Worm (Caenorhabditis elegans) whole organism, L4 larva: ENCODE results near the gene B0244.6.

Experiments used
- F10B5.3 ChIP-seq: sonication (generic microtip); optimal IDR thresholded peaks from 2 replicates; lab custom pipeline; 2016; ENCODE audit warnings: mild to moderate bottlenecking, missing genetic modification characterization, missing compliant biosample characterization
- F44E2.7 ChIP-seq: fragments of 200-800 bp; sonication (Bioruptor generic); IDR thresholded peaks from 2 replicates; pipeline ENCODE4 v2.1.2; 2022; ENCODE audit warnings: missing genetic modification characterization, missing compliant biosample characterization
- T26A8.4 ChIP-seq: fragments of 200-800 bp; sonication (Bioruptor generic); IDR thresholded peaks from 2 replicates; pipeline ENCODE4 v1.3.6; 2022; ENCODE audit warnings: missing genetic modification characterization, missing compliant biosample characterization
- aly-2 ChIP-seq: sonication (generic microtip); optimal IDR thresholded peaks from 2 replicates; lab custom pipeline; 2018; ENCODE audit warnings: missing biosample characterization, missing genetic modification characterization
- ces-1 ChIP-seq: fragments of 150-350 bp; sonication (generic microtip); optimal IDR thresholded peaks from 4 replicates; lab custom pipeline; 2014; ENCODE audit warnings: missing biosample characterization, missing genetic modification reagents, missing genetic modification characterization
- cey-2 ChIP-seq: sonication (generic microtip); optimal IDR thresholded peaks from 3 replicates; lab custom pipeline; 2017; ENCODE audit warnings: missing genetic modification characterization, mild to moderate bottlenecking, missing compliant biosample characterization, antibody characterized with exemption, borderline replicate concordance; ENCODE audit not compliant: insufficient read depth
- daf-12 ChIP-seq: fragments of 150-350 bp; optimal IDR thresholded peaks from 2 replicates; lab custom pipeline; 2014; ENCODE audit warnings: missing biosample characterization, missing genetic modification reagents, missing genetic modification characterization
- daf-16 ChIP-seq, 3 experiments: sonication (generic microtip); optimal IDR thresholded peaks; 2 replicates each; lab custom pipeline; 2016 to 2017; ENCODE audit warnings: missing genetic modification characterization in 3 of 3, missing genetic modification reagents in 3 of 3, mild to moderate bottlenecking in 2 of 3, missing compliant biosample characterization in 2 of 3, missing biosample characterization in 1 of 3, moderate library complexity in 1 of 3
- dmd-9 ChIP-seq: fragments of 200-800 bp; sonication (Bioruptor generic); IDR thresholded peaks from 2 replicates; pipeline ENCODE4 v1.3.6; 2022; ENCODE audit warnings: missing genetic modification reagents, missing genetic modification characterization, missing compliant biosample characterization
- dpl-1 ChIP-seq: fragments of 150-350 bp; optimal IDR thresholded peaks from 2 replicates; lab custom pipeline; 2014; ENCODE audit warnings: missing biosample characterization, missing genetic modification reagents, missing genetic modification characterization
- dve-1 ChIP-seq: sonication (generic microtip); optimal IDR thresholded peaks from 2 replicates; lab custom pipeline; 2017; ENCODE audit warnings: antibody characterized with exemption, mild to moderate bottlenecking, missing genetic modification characterization, missing compliant biosample characterization; ENCODE audit not compliant: insufficient read depth
- egl-27 ChIP-seq: sonication (generic microtip); optimal IDR thresholded peaks from 3 replicates; lab custom pipeline; 2017; ENCODE audit warnings: missing biosample characterization, missing genetic modification reagents, missing genetic modification characterization
- egl-43 ChIP-seq: fragments of 200-800 bp; sonication (Bioruptor generic); IDR thresholded peaks from 2 replicates; pipeline ENCODE4 v1.3.6; 2022; ENCODE audit warnings: missing genetic modification reagents, missing genetic modification characterization, missing compliant biosample characterization
- hif-1 ChIP-seq, 2 experiments: sonication (generic microtip); optimal IDR thresholded peaks; 2 replicates each; lab custom pipeline; 2016 to 2017; ENCODE audit warnings: missing compliant biosample characterization in 2 of 2, missing genetic modification characterization in 2 of 2, missing genetic modification reagents in 2 of 2, missing genotype in 2 of 2, mild to moderate bottlenecking in 1 of 2
- hlh-30 ChIP-seq: sonication (generic microtip); optimal IDR thresholded peaks from 2 replicates; lab custom pipeline; 2017; ENCODE audit warnings: antibody characterized with exemption, mild to moderate bottlenecking, missing genetic modification characterization, missing compliant biosample characterization; ENCODE audit not compliant: insufficient read depth
- hmg-1.1 ChIP-seq: fragments of 200-800 bp; sonication (Bioruptor generic); IDR thresholded peaks from 2 replicates; pipeline ENCODE4 v1.3.6; 2022; ENCODE audit warnings: missing genetic modification reagents, missing genetic modification characterization, missing compliant biosample characterization
- lin-29 ChIP-seq: fragments of 200-800 bp; sonication (Bioruptor generic); IDR thresholded peaks from 2 replicates; pipeline ENCODE4 v1.3.6; 2022; ENCODE audit warnings: missing genetic modification reagents, missing genetic modification characterization, missing compliant biosample characterization
- lin-38 ChIP-seq: fragments of 200-800 bp; sonication (Bioruptor generic); IDR thresholded peaks from 2 replicates; pipeline ENCODE4 v1.3.6; 2022; ENCODE audit warnings: missing genetic modification reagents, missing genetic modification characterization, missing compliant biosample characterization
- lin-39 ChIP-seq: fragments of 150-350 bp; optimal IDR thresholded peaks from 2 replicates; lab custom pipeline; 2014; ENCODE audit warnings: missing biosample characterization, missing genetic modification reagents, missing genetic modification characterization
- lir-3 ChIP-seq: sonication (generic microtip); optimal IDR thresholded peaks from 2 replicates; lab custom pipeline; 2016; ENCODE audit warnings: mild to moderate bottlenecking, missing genetic modification characterization, missing compliant biosample characterization
- madf-5 ChIP-seq, 2 experiments: fragments of 200-800 bp; sonication (Bioruptor generic); IDR thresholded peaks; 2 replicates each; pipeline ENCODE4 v1.3.6; 2022; ENCODE audit warnings: missing compliant biosample characterization in 2 of 2, missing genetic modification characterization in 2 of 2
- madf-9 ChIP-seq: fragments of 200-800 bp; sonication (Bioruptor generic); conservative IDR thresholded peaks from 2 replicates; pipeline ENCODE4 v1.3.6; 2022; ENCODE audit warnings: missing genetic modification reagents, missing genetic modification characterization, missing compliant biosample characterization
- mdl-1 ChIP-seq, 2 experiments: fragments of 150-350 bp in 1 of 2; sonication (generic microtip) in 1 of 2; optimal IDR thresholded peaks; 2 replicates each; lab custom pipeline; 2014 to 2017; ENCODE audit warnings: missing biosample characterization in 2 of 2, missing genetic modification characterization in 2 of 2
- mdt-29 ChIP-seq: fragments of 200-800 bp; sonication (Bioruptor generic); IDR thresholded peaks from 2 replicates; pipeline ENCODE4 v1.3.6; 2022; ENCODE audit warnings: missing genetic modification reagents, missing genetic modification characterization, missing compliant biosample characterization
- mes-2 ChIP-seq: sonication (generic microtip); optimal IDR thresholded peaks from 2 replicates; lab custom pipeline; 2016; ENCODE audit warnings: missing genotype, mild to moderate bottlenecking, missing genetic modification characterization, missing compliant biosample characterization; ENCODE audit not compliant: poor library complexity, severe bottlenecking
- mxl-3 ChIP-seq: fragments of 200-800 bp; sonication (Bioruptor generic); optimal IDR thresholded peaks from 2 replicates; lab custom pipeline; 2018; ENCODE audit warnings: mild to moderate bottlenecking, missing genetic modification characterization, missing compliant biosample characterization
- nhr-10 ChIP-seq: fragments of 150-350 bp; optimal IDR thresholded peaks from 2 replicates; lab custom pipeline; 2014; ENCODE audit warnings: missing biosample characterization, missing genetic modification characterization
- nhr-111 ChIP-seq: fragments of 200-800 bp; sonication (Bioruptor generic); optimal IDR thresholded peaks from 2 replicates; lab custom pipeline; 2018; ENCODE audit warnings: mild to moderate bottlenecking, missing genetic modification characterization, missing compliant biosample characterization
- nhr-48 ChIP-seq: sonication (generic microtip); optimal IDR thresholded peaks from 2 replicates; lab custom pipeline; 2016; ENCODE audit warnings: mild to moderate bottlenecking, missing genetic modification characterization, missing compliant biosample characterization
- nhr-6 ChIP-seq: fragments of 150-350 bp; optimal IDR thresholded peaks from 2 replicates; lab custom pipeline; 2014; ENCODE audit warnings: missing biosample characterization, missing genetic modification characterization
- php-3 ChIP-seq: fragments of 200-800 bp; sonication (Bioruptor generic); IDR thresholded peaks from 2 replicates; pipeline ENCODE4 v1.3.6; 2022; ENCODE audit warnings: missing genetic modification reagents, missing genetic modification characterization, missing compliant biosample characterization
- pqm-1 ChIP-seq: sonication (generic microtip); optimal IDR thresholded peaks from 2 replicates; lab custom pipeline; 2017; ENCODE audit warnings: missing biosample characterization, missing genetic modification characterization
- rbr-2 ChIP-seq: sonication (generic microtip); optimal IDR thresholded peaks from 2 replicates; lab custom pipeline; 2016; ENCODE audit warnings: missing genotype, missing genetic modification characterization, missing compliant biosample characterization
- tag-97 ChIP-seq: fragments of 200-800 bp; sonication (Bioruptor generic); IDR thresholded peaks from 2 replicates; pipeline ENCODE4 v1.3.6; 2022; ENCODE audit warnings: missing genetic modification characterization, missing compliant biosample characterization
- unc-130 ChIP-seq: sonication (generic microtip); optimal IDR thresholded peaks from 2 replicates; lab custom pipeline; 2016; ENCODE audit warnings: missing genetic modification reagents, missing genetic modification characterization, missing compliant biosample characterization
- unc-62 ChIP-seq, 3 experiments: fragments of 150-350 bp in 1 of 3; sonication (generic microtip); optimal IDR thresholded peaks in 2 of 3; peaks in 1 of 3; 1 replicate in 1 of 3; 2 replicates in 2 of 3; lab custom pipeline; 2014 to 2017; ENCODE audit warnings: missing biosample characterization in 3 of 3, missing genetic modification characterization in 3 of 3, missing genetic modification reagents in 3 of 3, missing genotype in 1 of 3
- zfp-3 ChIP-seq: fragments of 200-800 bp; sonication (Bioruptor generic); conservative IDR thresholded peaks from 2 replicates; pipeline ENCODE4 v1.3.6; 2022; ENCODE audit warnings: missing genetic modification reagents, missing genetic modification characterization, missing compliant biosample characterization
- zip-11 ChIP-seq: fragments of 200-800 bp; sonication (Bioruptor generic); IDR thresholded peaks from 2 replicates; pipeline ENCODE4 v1.3.6; 2022; ENCODE audit warnings: missing genetic modification characterization, missing compliant biosample characterization
- zip-2 ChIP-seq: fragments of 150-350 bp; optimal IDR thresholded peaks from 2 replicates; lab custom pipeline; 2014; ENCODE audit warnings: missing biosample characterization, missing genetic modification characterization
- ztf-7 ChIP-seq: fragments of 150-350 bp; optimal IDR thresholded peaks from 2 replicates; lab custom pipeline; 2014; ENCODE audit warnings: missing biosample characterization, missing genetic modification characterization

Gene B0244.6

ce11 chrIII:5691826-5692225, 46.0 kb upstream of the B0244.6 start:
- TF ChIP-seq zfp-3 (GFP tag; lab: Robert Waterston, UW) (no peak), unc-62 (GFP tag; optimal IDR thresholded peaks at IDR 0.05 in 1 of 2; lab: Kevin White, UChicago) (peak in 1 of 2 experiments; percentile 92), unc-62 (tag; optimal IDR thresholded peaks at IDR 0.05; lab: Kevin White, UChicago) (no peak), F44E2.7 (0 out of 2 replicates have a peak, but pooled peaks have one; percentile 21)

- TF ChIP-seq madf-5 (GFP tag; IDR thresholded peaks at IDR 0.05; lab: Robert Waterston, UW) (no peak), php-3 (GFP tag; lab: Robert Waterston, UW) (no peak), F10B5.3 (tag; lab: Kevin White, UChicago) (no peak), dpl-1 (peak; percentile 9), madf-9 (no peak), dve-1 (tag; lab: Kevin White, UChicago) (no peak), ces-1 (GFP tag; lab: Kevin White, UChicago) (no peak), mdt-29 (GFP tag; lab: Robert Waterston, UW) (no peak), lin-29 (GFP tag; lab: Robert Waterston, UW) (no peak), hmg-1.1 (GFP tag; lab: Robert Waterston, UW) (no peak), nhr-10 (tag; lab: Kevin White, UChicago) (no peak), daf-16 (GFP tag; optimal IDR thresholded peaks at IDR 0.05; lab: Kevin White, UChicago) (no peak), daf-16 (tag; optimal IDR thresholded peaks at IDR 0.05; lab: Kevin White, UChicago) (peak; percentile 12), daf-12 (tag; lab: Kevin White, UChicago) (no peak), lin-39 (tag; lab: Kevin White, UChicago) (no peak), nhr-111 (GFP tag; lab: Kevin White, UChicago) (no peak), dmd-9 (GFP tag; lab: Robert Waterston, UW) (no peak), nhr-6 (tag; lab: Kevin White, UChicago) (peak; percentile 12), nhr-48 (tag; lab: Kevin White, UChicago) (no peak), lir-3 (no peak), ztf-7 (no peak), mxl-3 (no peak), egl-43 (GFP tag; lab: Robert Waterston, UW) (no peak), hlh-30 (tag; lab: Kevin White, UChicago) (peak; percentile 17), zip-2 (tag; lab: Kevin White, UChicago) (no peak), mes-2 (tag; lab: Kevin White, UChicago) (peak; percentile 71), lin-38 (GFP tag; lab: Robert Waterston, UW) (0 out of 2 replicates have a peak, but pooled peaks have one; percentile 25), rbr-2 (peak; percentile 13), aly-2 (tag; lab: Kevin White, UChicago) (no peak), pqm-1 (no peak), cey-2 (no peak), hif-1 (tag; optimal IDR thresholded peaks at IDR 0.05; lab: Kevin White, UChicago) (no peak), unc-130 (no peak)
Observed at ce11 chrIII:5692690-5693089, 45.1 kb upstream of the B0244.6 start, which contains the start of the genes abi-1 and arle-14. abi-1 (minus strand) TSS chrIII:5692740. arle-14 (plus strand) TSS chrIII:5692906.

ce11 chrIII:5693736-5694135, 44.1 kb upstream of the B0244.6 start, which contains the start of gene B0336.13:
B0336.13 (plus strand) TSS chrIII:5694036.
- no peak for TF ChIP-seq lin-39 (tag; lab: Kevin White, UChicago)
- no peak for TF ChIP-seq nhr-6 (tag; lab: Kevin White, UChicago)
- TF ChIP-seq T26A8.4 (GFP tag; lab: Robert Waterston, UW) = no peak
- TF ChIP-seq zip-11 (GFP tag; lab: Robert Waterston, UW) = no peak
- TF ChIP-seq daf-16 (GFP tag; optimal IDR thresholded peaks at IDR 0.05; lab: Kevin White, UChicago) = no peak
- no peak for TF ChIP-seq daf-16 (tag; optimal IDR thresholded peaks at IDR 0.05; lab: Kevin White, UChicago)
- TF ChIP-seq cey-2 = no peak
- no peak for TF ChIP-seq egl-27 (tag; lab: Kevin White, UChicago)
- no peak for TF ChIP-seq mdl-1 (tag; optimal IDR thresholded peaks at IDR 0.05; lab: Kevin White, UChicago)
- TF ChIP-seq tag-97 = no peak
- TF ChIP-seq, all 104 proteins: peak for 0
